Fruit fly (Drosophila melanogaster) whole organism, wandering third instar larva: ENCODE results near the gene CG42692.

ENCODE experiments used
- Abd-B ChIP-seq: fragments of >200 bp; optimal IDR thresholded peaks from 2 replicates; lab custom pipeline; 2017; ENCODE audit warnings: missing biosample characterization, missing genetic modification characterization
- CrebA ChIP-seq: fragments of 200-800 bp; sonication (Bioruptor generic); optimal IDR thresholded peaks from 2 replicates; lab custom pipeline; 2016; ENCODE audit warnings: missing biosample characterization, mild to moderate bottlenecking, missing genetic modification characterization, borderline replicate concordance
- Dif ChIP-seq: fragments of 200-275, 200-300 bp; sonication (Bioruptor generic); optimal IDR thresholded peaks from 2 replicates; lab custom pipeline; 2018; ENCODE audit warnings: missing biosample characterization, missing genetic modification characterization; ENCODE audit not compliant: partially characterized antibody
- Jra ChIP-seq: sonication (Bioruptor generic); optimal IDR thresholded peaks from 2 replicates; lab custom pipeline; 2016; ENCODE audit warnings: missing biosample characterization, missing genetic modification characterization
- Mio ChIP-seq: sonication (Bioruptor generic); optimal IDR thresholded peaks from 2 replicates; lab custom pipeline; 2016; ENCODE audit warnings: missing biosample characterization, missing genetic modification characterization
- Myc ChIP-seq: fragments of >200 bp; optimal IDR thresholded peaks from 2 replicates; lab custom pipeline; 2017
- fru ChIP-seq: fragments of 200-800 bp; sonication (Bioruptor generic); optimal IDR thresholded peaks from 3 replicates; lab custom pipeline; 2016; ENCODE audit warnings: missing biosample characterization, mild to moderate bottlenecking, missing genetic modification characterization
- pan ChIP-seq: fragments of >200 bp; optimal IDR thresholded peaks from 2 replicates; lab custom pipeline; 2017
- psq ChIP-seq: fragments of 200-800 bp; sonication (Bioruptor generic); optimal IDR thresholded peaks from 3 replicates; lab custom pipeline; 2017; ENCODE audit warnings: missing biosample characterization, mild to moderate bottlenecking, missing genetic modification characterization, moderate library complexity
- rgr ChIP-seq: fragments of 200-800 bp; sonication (Bioruptor generic); optimal IDR thresholded peaks from 3 replicates; lab custom pipeline; 2016; ENCODE audit warnings: missing biosample characterization, mild to moderate bottlenecking, missing genetic modification characterization
- sv ChIP-seq: fragments of 200-800 bp; sonication (Bioruptor generic); optimal IDR thresholded peaks from 3 replicates; lab custom pipeline; 2016; ENCODE audit warnings: missing biosample characterization, missing genetic modification characterization
- tai ChIP-seq: sonication (Bioruptor generic); optimal IDR thresholded peaks from 2 replicates; lab custom pipeline; 2016; ENCODE audit warnings: missing biosample characterization, missing genetic modification characterization
- usp ChIP-seq: fragments of >200 bp; optimal IDR thresholded peaks from 2 replicates; lab custom pipeline; 2017; ENCODE audit warnings: missing biosample characterization, missing genetic modification characterization

DNA sequence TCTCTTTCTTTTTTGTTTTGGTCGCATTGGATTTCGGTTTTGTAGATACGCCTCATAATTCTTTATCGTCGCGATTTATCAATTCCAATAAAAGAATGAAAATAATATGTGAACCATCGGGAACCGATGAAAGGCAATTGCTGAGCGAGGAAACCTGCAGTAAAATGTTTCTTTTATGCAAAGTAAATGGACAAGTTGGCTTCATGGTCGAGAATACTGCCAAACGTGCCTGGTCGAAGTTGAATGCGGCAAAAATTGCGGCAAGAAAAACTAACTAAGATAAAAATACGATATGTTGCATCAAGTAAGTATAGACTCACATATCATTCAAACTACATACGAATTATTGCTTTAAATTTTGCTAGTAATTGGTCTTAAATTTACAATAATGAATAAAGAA, at the start of gene CG42692:
- TF ChIP-seq fru (GFP tag; lab: Kevin White, UChicago) = no peak
- TF ChIP-seq Jra = no peak
- no peak for TF ChIP-seq rgr (GFP tag; lab: Kevin White, UChicago)
- TF ChIP-seq pan = no peak
- no peak for TF ChIP-seq tai (GFP tag; lab: Kevin White, UChicago)
- no peak for TF ChIP-seq psq
- no peak for TF ChIP-seq Abd-B
- TF ChIP-seq sv = no peak
- TF ChIP-seq usp (GFP tag; lab: Kevin White, UChicago) = no peak
- no peak for TF ChIP-seq CrebA
- no peak for TF ChIP-seq Dif (GFP tag; lab: Kevin White, UChicago)
- no peak for TF ChIP-seq Myc (lab: Kevin White, UChicago)
- TF ChIP-seq Mio (GFP tag; lab: Kevin White, UChicago) = no peak
